Worm (Caenorhabditis elegans): Measurements from ENCODE around the gene C55A1.11.
"Not testable (repeated sequence)": the region's sequence is repeated elsewhere in the genome, so short reads cannot be mapped to it uniquely, and the experiment has no call there.

DNA sequence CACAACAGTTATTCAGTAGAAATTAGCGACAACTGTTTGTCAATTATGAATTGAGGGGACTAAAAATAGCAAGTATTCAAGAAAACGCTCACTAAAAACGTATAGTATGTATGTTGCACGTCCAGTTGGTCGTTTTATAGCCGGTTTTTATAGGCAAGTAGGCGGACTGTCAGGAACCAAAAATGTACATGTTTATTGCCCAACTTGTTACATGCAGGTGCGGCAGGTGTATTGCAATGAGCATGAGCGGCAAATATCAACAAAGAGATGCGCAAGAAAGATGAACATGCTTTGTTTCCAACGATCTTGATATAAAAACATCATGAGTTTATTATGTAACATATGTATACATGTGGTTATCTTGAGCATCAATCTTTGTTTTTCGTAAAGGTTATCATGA, 25.9 kb upstream of the C55A1.11 start, which contains the start of gene B0391.14:
- TF ChIP-seq rnt-1 (tag; optimal IDR thresholded peaks at IDR 0.05); ceh-19 (GFP tag; optimal IDR thresholded peaks at IDR 0.05); tbx-7 (tag; optimal IDR thresholded peaks at IDR 0.05); ahr-1 (tag; optimal IDR thresholded peaks at IDR 0.05); fkh-10 (GFP tag; optimal IDR thresholded peaks at IDR 0.05); ama-1 (optimal IDR thresholded peaks at IDR 0.05); pag-3 (tag; optimal IDR thresholded peaks at IDR 0.05; ENCODE audit: borderline replicate concordance); ceh-30 (tag; optimal IDR thresholded peaks at IDR 0.05); ref-2 (tag; optimal IDR thresholded peaks at IDR 0.05): not testable (repeated sequence)

All from whole organism, late embryonic.